Fruit fly (Drosophila melanogaster) whole organism, embryonic: ENCODE measurements around the gene CG14190.
A peak's percentile ranks its signal among the peaks of the same experiment; 100 is the strongest.

Source experiments
- Blimp-1 ChIP-seq: fragments of 200-800 bp; sonication (Bioruptor generic); optimal IDR thresholded peaks from 3 replicates; lab custom pipeline; 2018; ENCODE audit warnings: missing biosample characterization, missing genetic modification characterization, mild to moderate bottlenecking, moderate library complexity, missing genetic modification reagents
- CG10209 ChIP-seq: fragments of 200-800 bp; sonication (Bioruptor generic); optimal IDR thresholded peaks from 3 replicates; lab custom pipeline; 2017; ENCODE audit warnings: missing biosample characterization, mild to moderate bottlenecking, missing genetic modification characterization, missing genetic modification reagents
- CG10274 ChIP-seq: fragments of 200-800 bp; sonication (Bioruptor generic); optimal IDR thresholded peaks from 3 replicates; lab custom pipeline; 2017; ENCODE audit warnings: missing biosample characterization, mild to moderate bottlenecking, missing genetic modification characterization
- CG10321 ChIP-seq: fragments of 200-800 bp; sonication (Bioruptor generic); IDR thresholded peaks from 2 replicates; pipeline ENCODE4 v1.3.6; 2022; ENCODE audit warnings: missing biosample characterization, missing genetic modification characterization
- CG10979 ChIP-seq: fragments of 200-800 bp; sonication (Bioruptor generic); optimal IDR thresholded peaks from 2 replicates; lab custom pipeline; 2018; ENCODE audit warnings: missing biosample characterization, mild to moderate bottlenecking, missing genetic modification characterization, moderate library complexity
- CG11723 ChIP-seq: fragments of 200-800 bp; sonication (Bioruptor generic); optimal IDR thresholded peaks from 2 replicates; lab custom pipeline; 2017; ENCODE audit warnings: missing biosample characterization, mild to moderate bottlenecking, missing genetic modification characterization
- CG12236 ChIP-seq: fragments of 200-800 bp; sonication (Bioruptor generic); optimal IDR thresholded peaks from 2 replicates; lab custom pipeline; 2016; ENCODE audit warnings: missing biosample characterization, missing genetic modification characterization
- CG1233 ChIP-seq: fragments of 200-800 bp; sonication (Bioruptor generic); optimal IDR thresholded peaks from 4 replicates; lab custom pipeline; 2018; ENCODE audit warnings: missing biosample characterization, mild to moderate bottlenecking, missing genetic modification characterization
- CG12769 ChIP-seq: fragments of 200-800 bp; sonication (Bioruptor generic); optimal IDR thresholded peaks from 2 replicates; lab custom pipeline; 2019; ENCODE audit warnings: missing biosample characterization, mild to moderate bottlenecking, missing genetic modification characterization, moderate library complexity
- CG13296 ChIP-seq: fragments of 200-800 bp; sonication (Bioruptor generic); optimal IDR thresholded peaks from 3 replicates; lab custom pipeline; 2018; ENCODE audit warnings: missing biosample characterization, mild to moderate bottlenecking, missing genetic modification characterization
- CG13624 ChIP-seq: fragments of 200-800 bp; sonication (Bioruptor generic); optimal IDR thresholded peaks from 2 replicates; lab custom pipeline; 2016; ENCODE audit warnings: missing biosample characterization, missing genetic modification characterization
- CG15269 ChIP-seq: fragments of 200-800 bp; sonication (Bioruptor generic); optimal IDR thresholded peaks from 2 replicates; lab custom pipeline; 2018; ENCODE audit warnings: missing biosample characterization, mild to moderate bottlenecking, missing genetic modification characterization, moderate library complexity
- CG15514 ChIP-seq: fragments of 200-800 bp; sonication (Bioruptor generic); optimal IDR thresholded peaks from 3 replicates; lab custom pipeline; 2017; ENCODE audit warnings: missing biosample characterization, missing genetic modification characterization, mild to moderate bottlenecking, moderate library complexity, missing genetic modification reagents
- CG1603 ChIP-seq: fragments of 200-800 bp; sonication (Bioruptor generic); optimal IDR thresholded peaks from 2 replicates; lab custom pipeline; 2019; ENCODE audit warnings: missing biosample characterization, mild to moderate bottlenecking, missing genetic modification characterization, moderate library complexity
- CG17359 ChIP-seq: fragments of 200-800 bp; sonication (Bioruptor generic); optimal IDR thresholded peaks from 3 replicates; lab custom pipeline; 2018; ENCODE audit warnings: missing biosample characterization, mild to moderate bottlenecking, missing genetic modification characterization, moderate library complexity
- CG17385 ChIP-seq: fragments of 200-800 bp; sonication (Bioruptor generic); optimal IDR thresholded peaks from 3 replicates; lab custom pipeline; 2018; ENCODE audit warnings: missing biosample characterization, mild to moderate bottlenecking, missing genetic modification characterization
- CG4424 ChIP-seq: fragments of 200-800 bp; sonication (Bioruptor generic); optimal IDR thresholded peaks from 3 replicates; lab custom pipeline; 2016; ENCODE audit warnings: missing biosample characterization, missing genetic modification characterization
- CG7928 ChIP-seq: fragments of 200-800 bp; sonication (Bioruptor generic); optimal IDR thresholded peaks from 2 replicates; lab custom pipeline; 2017; ENCODE audit warnings: missing biosample characterization, mild to moderate bottlenecking, missing genetic modification characterization
- CG8281 ChIP-seq: fragments of 200-800 bp; sonication (Bioruptor generic); optimal IDR thresholded peaks from 2 replicates; lab custom pipeline; 2018; ENCODE audit warnings: missing biosample characterization, mild to moderate bottlenecking, missing genetic modification characterization, moderate library complexity
- CG8388 ChIP-seq: fragments of 200-800 bp; sonication (Bioruptor generic); optimal IDR thresholded peaks from 2 replicates; lab custom pipeline; 2019; ENCODE audit warnings: missing biosample characterization, mild to moderate bottlenecking, missing genetic modification characterization, moderate library complexity
- CG9215 ChIP-seq: fragments of 200-800 bp; sonication (Bioruptor generic); IDR thresholded peaks from 2 replicates; pipeline ENCODE4 v1.3.6; 2022; ENCODE audit warnings: missing biosample characterization, missing genetic modification characterization
- CG9437 ChIP-seq: fragments of 200-800 bp; sonication (Bioruptor generic); optimal IDR thresholded peaks from 2 replicates; lab custom pipeline; 2018; ENCODE audit warnings: missing biosample characterization, mild to moderate bottlenecking, missing genetic modification characterization
- Chrac-16 ChIP-seq: fragments of 200-800 bp; sonication (Bioruptor generic); optimal IDR thresholded peaks from 3 replicates; lab custom pipeline; 2016; ENCODE audit warnings: missing biosample characterization, missing genetic modification characterization
- Drgx ChIP-seq: fragments of 200-800 bp; sonication (Bioruptor generic); IDR thresholded peaks from 2 replicates; pipeline ENCODE4 v1.3.6; 2022; ENCODE audit warnings: missing biosample characterization, missing genetic modification characterization
- E2f1 ChIP-seq: fragments of 200-800 bp; sonication (Bioruptor generic); IDR thresholded peaks from 2 replicates; pipeline ENCODE4 v1.3.6; 2022; ENCODE audit warnings: missing biosample characterization, missing genetic modification characterization
- Fer3 ChIP-seq: fragments of 200-800 bp; sonication (Bioruptor generic); optimal IDR thresholded peaks from 2 replicates; lab custom pipeline; 2018; ENCODE audit warnings: missing biosample characterization, mild to moderate bottlenecking, missing genetic modification characterization, moderate library complexity
- Gug ChIP-seq: fragments of 200-800 bp; sonication (Bioruptor generic); IDR thresholded peaks from 4 replicates; pipeline ENCODE4 v1.3.6; 2022; ENCODE audit warnings: missing biosample characterization, missing genetic modification characterization
- Hand ChIP-seq: fragments of 200-800 bp; sonication (Bioruptor generic); optimal IDR thresholded peaks from 2 replicates; lab custom pipeline; 2017; ENCODE audit warnings: mild to moderate bottlenecking, missing biosample characterization, missing genetic modification reagents, missing genetic modification characterization
- Med ChIP-seq: fragments of 200-800 bp; sonication (Bioruptor generic); peaks from one replicate; lab custom pipeline; 2016; ENCODE audit warnings: missing biosample characterization, missing genetic modification characterization, mild to moderate bottlenecking, inconsistent platforms, moderate library complexity
- Sin3A ChIP-seq: fragments of >200 bp; optimal IDR thresholded peaks from 2 replicates; lab custom pipeline; 2018
- Ssrp ChIP-seq: fragments of 200-800 bp; sonication (Bioruptor generic); optimal IDR thresholded peaks from 2 replicates; lab custom pipeline; 2018; ENCODE audit warnings: missing biosample characterization, mild to moderate bottlenecking, missing genetic modification characterization, moderate library complexity
- Xbp1 ChIP-seq: fragments of 200-800 bp; sonication (Bioruptor generic); optimal IDR thresholded peaks from 3 replicates; lab custom pipeline; 2016; ENCODE audit warnings: missing biosample characterization, mild to moderate bottlenecking, missing genetic modification characterization
- ap ChIP-seq: fragments of 200-800 bp; sonication (Bioruptor generic); IDR thresholded peaks from 2 replicates; pipeline ENCODE4 v1.3.6; 2022; ENCODE audit warnings: missing biosample characterization, missing genetic modification characterization
- bab2 ChIP-seq: fragments of 200-800 bp; sonication (Bioruptor generic); optimal IDR thresholded peaks from 2 replicates; lab custom pipeline; 2016; ENCODE audit warnings: missing biosample characterization, missing genetic modification characterization
- bcd ChIP-seq: fragments of 200-800 bp; sonication (Bioruptor generic); optimal IDR thresholded peaks from 2 replicates; lab custom pipeline; 2017; ENCODE audit warnings: missing biosample characterization, mild to moderate bottlenecking, missing genetic modification characterization
- ewg ChIP-seq: fragments of 200-800 bp; sonication (Bioruptor generic); optimal IDR thresholded peaks from 3 replicates; lab custom pipeline; 2017; ENCODE audit warnings: mild to moderate bottlenecking, missing biosample characterization, missing genetic modification reagents, missing genetic modification characterization
- fd3F ChIP-seq: fragments of 200-800 bp; sonication (Bioruptor generic); optimal IDR thresholded peaks from 2 replicates; lab custom pipeline; 2018; ENCODE audit warnings: missing biosample characterization, mild to moderate bottlenecking, missing genetic modification characterization, moderate library complexity
- lilli ChIP-seq: fragments of 200-800 bp; sonication (Bioruptor generic); optimal IDR thresholded peaks from 3 replicates; lab custom pipeline; 2016; ENCODE audit warnings: missing biosample characterization, missing genetic modification characterization
- lola ChIP-seq, 3 experiments: fragments of >200 bp in 2 of 3; fragments of 200-800 bp in 1 of 3; sonication (Bioruptor generic) in 1 of 3; optimal IDR thresholded peaks; 2 replicates each; lab custom pipeline; 2017 to 2019; ENCODE audit warnings: missing biosample characterization in 3 of 3, missing genetic modification characterization in 3 of 3, mild to moderate bottlenecking in 1 of 3, moderate library complexity in 1 of 3
- phol ChIP-seq: fragments of 200-800 bp; sonication (Bioruptor generic); optimal IDR thresholded peaks from 3 replicates; lab custom pipeline; 2018; ENCODE audit warnings: missing biosample characterization, mild to moderate bottlenecking, missing genetic modification characterization, moderate library complexity
- prd ChIP-seq, 3 experiments: fragments of >200 bp in 2 of 3; fragments of 200-800 bp in 1 of 3; sonication (Bioruptor generic) in 1 of 3; optimal IDR thresholded peaks in 2 of 3; IDR thresholded peaks in 1 of 3; 2 replicates in 2 of 3; 3 replicates in 1 of 3; pipeline versions ENCODE4 v1.3.6 to Lab custom; 2017 to 2022; ENCODE audit warnings: missing biosample characterization in 1 of 3, missing genetic modification characterization in 1 of 3
- scrt ChIP-seq: fragments of 200-800 bp; sonication (Bioruptor generic); optimal IDR thresholded peaks from 2 replicates; lab custom pipeline; 2018; ENCODE audit warnings: missing biosample characterization, mild to moderate bottlenecking, missing genetic modification characterization, moderate library complexity
- tin ChIP-seq: fragments of 200-800 bp; sonication (Bioruptor generic); optimal IDR thresholded peaks from 3 replicates; lab custom pipeline; 2016; ENCODE audit warnings: missing biosample characterization, missing genetic modification characterization

Gene CG14190

dm6 chrX:19106842-19107557 is 50.3 kb downstream of the CG14190 start (continued):
- TF ChIP-seq CG12236 (GFP tag; lab: Kevin White, UChicago) (no peak), phol (tag; lab: Kevin White, UChicago) (peak; percentile 62), CG17385 (GFP tag; lab: Kevin White, UChicago) (peak; percentile 39), bab2 (GFP tag; lab: Kevin White, UChicago) (peak; percentile 25), CG10209 (GFP tag; lab: Kevin White, UChicago) (peak; percentile 32), Xbp1 (GFP tag; lab: Kevin White, UChicago) (peak; percentile 37), E2f1 (GFP tag; lab: Robert Waterston, UW) (peak; percentile 32; the same call in 1 of the 2 replicates), Sin3A (lab: Kevin White, UChicago) (no peak), Blimp-1 (peak; percentile 13), CG1233 (GFP tag; lab: Kevin White, UChicago) (peak; percentile 16), Gug (GFP tag; lab: Robert Waterston, UW) (0 out of 4 replicates have a peak, but pooled peaks have one; percentile 10), CG9437 (GFP tag; lab: Kevin White, UChicago) (peak; percentile 38), CG4424 (peak; percentile 49), CG10321 (GFP tag; lab: Robert Waterston, UW) (no peak), Fer3 (peak; percentile 38), prd (optimal IDR thresholded peaks at IDR 0.05; lab: Kevin White, UChicago) (no peak), prd (GFP tag; IDR thresholded peaks at IDR 0.05; lab: Robert Waterston, UW) (peak; percentile 12; the same call in 1 of the 3 replicates), CG1603 (tag; lab: Kevin White, UChicago) (peak; percentile 61), CG13624 (peak; percentile 32), lola (GFP tag; optimal IDR thresholded peaks at IDR 0.05; lab: Kevin White, UChicago) (peak in 1 of 3 experiments; percentile 0), Ssrp (tag; lab: Kevin White, UChicago) (peak; percentile 20), CG10979 (tag; lab: Kevin White, UChicago) (peak; percentile 40), CG8388 (GFP tag; lab: Kevin White, UChicago) (peak; percentile 19), CG9215 (peak; percentile 26; the same call in 1 of the 2 replicates), CG8281 (tag; lab: Kevin White, UChicago) (peak; percentile 4), Drgx (0 out of 2 replicates have a peak, but pooled peaks have one; percentile 17), Med (GFP tag; lab: Kevin White, UChicago) (peak; percentile 82), CG15269 (tag; lab: Kevin White, UChicago) (peak; percentile 42), lilli (GFP tag; lab: Kevin White, UChicago) (no peak), CG13296 (GFP tag; lab: Kevin White, UChicago) (peak; percentile 7), bcd (GFP tag; lab: Kevin White, UChicago) (peak; percentile 56), fd3F (GFP tag; lab: Kevin White, UChicago) (no peak), CG10274 (GFP tag; lab: Kevin White, UChicago) (peak; percentile 10), ap (GFP tag; lab: Robert Waterston, UW) (no peak), Hand (peak; percentile 5), Chrac-16 (GFP tag; lab: Kevin White, UChicago) (peak; percentile 12), CG15514 (GFP tag; lab: Kevin White, UChicago) (peak; percentile 9), CG17359 (tag; lab: Kevin White, UChicago) (peak; percentile 38), CG7928 (GFP tag; lab: Kevin White, UChicago) (no peak), CG12769 (tag; lab: Kevin White, UChicago) (peak; percentile 38), ewg (GFP tag; lab: Kevin White, UChicago) (peak; percentile 10), CG11723 (GFP tag; lab: Kevin White, UChicago) (no peak), tin (GFP tag; lab: Kevin White, UChicago) (peak; percentile 30), scrt (peak; percentile 40)
- TF ChIP-seq, all 482 proteins: peak for 133
